Fruit fly (Drosophila melanogaster) Kc167 (cell line): Measurements from ENCODE around the gene CG3434.

Experiments used
- Myc ChIP-seq: fragments of >200 bp; optimal IDR thresholded peaks from 2 replicates; lab custom pipeline; 2017; ENCODE audit warnings: missing external identifiers
- Sin3A ChIP-seq: fragments of >200 bp; optimal IDR thresholded peaks from 2 replicates; lab custom pipeline; 2018; ENCODE audit warnings: missing external identifiers
- h ChIP-seq: fragments of >200 bp; optimal IDR thresholded peaks from 3 replicates; lab custom pipeline; 2018; ENCODE audit warnings: missing external identifiers
- insv ChIP-seq: fragments of >200 bp; optimal IDR thresholded peaks from 3 replicates; lab custom pipeline; 2018; ENCODE audit warnings: missing external identifiers
- psq ChIP-seq: fragments of >200 bp; optimal IDR thresholded peaks from 2 replicates; lab custom pipeline; 2017; ENCODE audit warnings: missing external identifiers
- ttk ChIP-seq: sonication (Bioruptor generic); optimal IDR thresholded peaks from 2 replicates; lab custom pipeline; 2017; ENCODE audit warnings: missing external identifiers

The CG3434 gene

DNA sequence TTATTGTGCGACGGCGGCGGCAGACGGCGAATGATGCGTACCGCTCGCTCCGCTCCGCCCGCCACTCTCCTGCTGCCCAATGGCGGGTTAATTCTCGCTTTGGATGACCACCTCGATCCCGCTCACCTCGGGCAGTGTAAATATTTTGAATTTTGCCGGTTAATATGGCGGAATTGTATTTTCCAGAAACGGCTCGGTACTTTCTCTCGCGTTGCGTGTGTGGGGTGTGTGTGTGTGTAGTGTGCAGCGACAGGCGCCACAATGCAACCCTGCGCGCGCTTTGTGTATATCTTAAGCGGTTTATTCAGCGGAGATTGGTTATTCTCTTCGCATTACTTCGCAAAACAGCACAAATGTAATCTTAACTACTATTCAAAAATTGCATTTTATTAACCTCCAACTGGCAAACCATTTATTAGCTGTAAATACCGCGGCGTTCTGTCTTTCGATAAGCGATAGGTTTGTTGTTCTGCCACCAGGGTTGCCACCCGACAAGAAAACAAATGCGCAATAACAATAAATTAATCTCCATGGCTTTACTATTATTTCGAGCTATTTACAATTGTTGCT is 4.7 kb downstream of the CG3434 start, which contains the start of the genes phol and CG3552:
Gene phol, minus strand, starts transcription at position 463 of the 570 bp plus-strand sequence.
Gene CG3552, plus strand, starts transcription at position 500 of the 570 bp plus-strand sequence.
- TF ChIP-seq h (lab: Kevin White, UChicago) (no peak), Sin3A (lab: Kevin White, UChicago) (no peak), psq (no peak), insv (lab: Kevin White, UChicago) (no peak), Myc (no peak), ttk (no peak)

DNA sequence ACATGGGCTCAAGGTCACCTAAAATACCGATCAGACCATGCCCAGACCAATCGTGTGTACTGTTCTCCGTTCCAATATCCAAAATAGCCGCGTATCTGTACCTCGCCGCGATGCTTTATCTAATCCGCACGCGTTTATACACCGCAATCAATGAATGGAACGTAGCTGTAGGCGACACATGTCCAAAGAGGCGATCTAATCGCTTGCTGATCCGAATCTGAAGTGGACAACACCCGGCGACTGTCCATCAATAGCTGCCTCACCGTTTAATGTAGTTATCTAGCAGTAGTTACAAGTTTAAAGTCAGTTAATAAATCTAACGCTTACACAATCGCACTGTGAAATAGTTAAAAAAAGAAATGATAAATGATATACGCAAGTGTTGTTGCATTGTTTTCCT is 8.2 kb downstream of the CG3434 start:
- TF ChIP-seq Sin3A (lab: Kevin White, UChicago) (no peak), ttk (no peak), insv (lab: Kevin White, UChicago) (no peak), psq (no peak)

DNA sequence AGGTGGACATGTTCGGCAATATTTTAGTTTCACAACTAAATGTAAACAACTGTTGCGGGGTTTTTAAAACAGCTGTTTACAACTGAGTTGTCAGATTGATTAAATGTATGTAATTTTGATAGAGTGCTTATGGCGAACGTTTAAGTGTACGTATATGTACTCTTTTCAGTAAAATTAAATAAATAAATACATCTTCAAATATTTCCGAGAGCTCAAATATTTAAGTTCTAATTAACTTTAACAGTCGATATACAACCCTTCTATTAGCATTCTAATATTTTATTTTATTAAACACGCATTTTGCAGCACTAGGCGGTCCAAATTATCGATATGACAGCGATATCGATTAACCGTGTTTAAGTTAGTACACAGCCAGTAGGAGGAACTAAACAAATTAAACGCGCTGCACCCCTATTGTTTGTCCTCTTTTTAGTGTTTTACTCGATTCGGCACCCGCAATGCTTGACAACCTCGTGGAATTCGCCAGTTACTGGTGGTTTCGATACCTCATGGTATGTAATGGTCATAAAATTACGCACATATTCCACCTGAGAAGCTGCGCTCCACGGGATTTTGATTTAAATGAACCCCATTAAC is 9.0 kb downstream of the CG3434 start, which contains the start of the genes CG3448 and ghi:
Gene CG3448, minus strand, starts transcription at position 51 of the 597 bp plus-strand sequence.
Gene ghi, plus strand, starts transcription at position 355 of the 597 bp plus-strand sequence.
- TF ChIP-seq Sin3A (lab: Kevin White, UChicago), result no peak

DNA sequence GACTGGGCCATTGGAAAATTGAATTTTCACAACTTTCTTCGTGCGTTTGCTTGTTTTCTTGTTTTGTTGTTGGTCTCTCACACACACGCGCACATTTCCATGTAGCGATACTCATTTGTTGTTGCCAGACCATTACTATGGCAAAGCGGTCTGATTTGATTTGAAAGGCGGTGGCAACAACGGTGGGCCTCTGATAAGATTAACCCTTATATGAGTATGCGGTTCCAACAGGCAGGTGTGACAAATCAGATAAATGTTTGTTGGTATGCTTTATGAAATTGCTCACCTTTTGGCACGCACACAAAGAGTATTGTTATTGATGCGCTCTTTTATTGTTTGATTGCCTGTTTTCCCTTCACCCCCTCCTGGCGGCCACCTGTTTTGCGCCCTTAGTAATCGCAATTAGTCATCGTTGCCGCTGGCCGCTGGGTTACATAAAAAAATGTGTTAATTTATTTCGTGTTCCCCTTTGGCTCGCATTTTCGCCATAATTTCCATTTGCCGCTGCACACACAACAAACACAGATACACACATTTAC is 13.3 kb downstream of the CG3434 start:
- TF ChIP-seq ttk (no peak), Myc (no peak), insv (lab: Kevin White, UChicago) (no peak), Sin3A (lab: Kevin White, UChicago) (no peak), psq (no peak), h (lab: Kevin White, UChicago) (no peak)

DNA sequence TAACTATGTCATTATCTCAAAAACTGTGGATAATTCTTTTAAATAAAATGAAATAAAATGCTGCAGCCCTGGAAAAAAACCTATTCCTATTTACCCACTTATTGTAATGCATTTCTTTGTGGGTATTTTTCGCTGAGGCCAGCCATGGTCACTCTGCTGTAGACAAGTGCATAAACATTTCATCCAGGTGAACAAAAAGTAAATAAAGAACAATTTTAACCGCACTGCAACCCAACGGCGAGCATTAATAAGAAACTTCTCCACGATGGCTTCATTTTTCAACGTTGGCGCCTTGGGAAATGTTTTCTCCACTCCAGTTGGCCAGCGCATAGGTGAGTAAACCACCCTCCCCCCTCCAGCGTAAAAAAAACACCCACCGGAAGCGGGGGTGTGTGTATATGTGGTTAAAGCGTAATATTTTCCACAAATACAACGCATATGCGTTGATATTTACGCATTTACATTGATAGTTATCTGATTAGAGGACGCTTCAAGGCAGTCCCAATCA is 13.8 kb downstream of the CG3434 start, which contains the start of gene CG3529:
Gene CG3529, plus strand, starts transcription at position 134 of the 508 bp plus-strand sequence.
- TF ChIP-seq Sin3A (lab: Kevin White, UChicago) (no peak), h (lab: Kevin White, UChicago) (no peak), psq (no peak)

DNA sequence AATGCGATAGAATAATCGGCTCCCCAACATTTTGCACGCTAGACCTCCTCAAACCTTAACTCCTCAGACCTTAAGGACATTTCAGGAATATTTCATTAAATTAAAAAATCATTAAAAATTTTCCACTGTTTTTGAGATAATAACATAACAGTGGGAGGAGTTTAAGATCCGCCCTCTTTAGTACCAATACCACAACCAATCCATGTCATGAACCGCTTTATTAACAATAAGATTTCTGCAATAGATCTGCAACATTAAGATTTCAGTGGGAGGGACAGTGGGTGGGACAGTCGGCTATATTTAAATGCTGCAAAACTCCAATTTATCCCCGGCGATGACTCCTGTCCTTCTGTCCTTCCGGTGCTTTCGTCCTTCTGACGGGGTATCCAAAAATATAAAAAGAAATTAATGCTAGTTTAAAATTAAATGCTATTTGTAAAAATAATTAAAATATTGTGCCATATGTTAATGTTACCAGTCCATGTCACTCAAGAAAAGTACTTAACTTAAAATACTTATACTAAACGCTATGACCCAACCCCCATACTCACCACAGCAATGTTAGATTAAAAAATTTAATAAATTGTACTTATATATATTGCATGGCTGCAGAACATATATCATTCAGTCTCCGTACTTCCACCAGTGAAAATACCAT is 17.8 kb downstream of the CG3434 start, which contains the start of gene Srg3:
Gene Srg3, plus strand, starts transcription at position 608 of the 658 bp plus-strand sequence.
- TF ChIP-seq ttk, result no peak
- TF ChIP-seq insv (lab: Kevin White, UChicago), result no peak
- TF ChIP-seq psq, result no peak
- TF ChIP-seq Myc, result no peak

DNA sequence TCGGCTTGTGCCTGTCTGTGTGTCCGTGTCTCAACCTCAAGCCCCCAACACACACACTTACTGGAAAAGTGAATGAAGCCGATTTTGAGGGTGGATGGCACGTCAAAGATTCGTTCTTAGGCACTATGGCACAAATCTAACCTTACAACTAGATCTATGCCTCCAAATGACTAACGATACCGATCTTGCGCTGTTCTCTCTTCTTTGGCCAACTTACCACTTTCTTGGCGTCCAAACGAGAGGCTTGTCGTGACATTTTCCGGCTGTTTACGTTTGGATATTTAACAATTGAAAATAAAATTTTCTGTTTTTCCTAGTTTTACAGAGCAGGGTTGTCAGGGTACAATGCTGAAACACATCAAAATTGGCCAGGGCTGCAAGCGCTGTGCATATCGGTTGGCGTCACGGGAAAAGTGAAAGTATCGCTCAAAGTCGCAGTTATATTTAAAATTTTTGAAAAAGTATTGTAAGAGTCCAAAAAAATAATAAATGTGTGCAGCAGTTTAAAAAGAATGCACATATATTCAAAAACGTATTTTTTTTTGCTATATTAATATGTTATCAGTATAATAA is 18.6 kb downstream of the CG3434 start, which contains the start of the genes Bet3 and Nf-YA:
Gene Bet3, minus strand, starts transcription at position 361 of the 573 bp plus-strand sequence.
Gene Nf-YA, minus strand, starts transcription at position 361 of the 573 bp plus-strand sequence.
- TF ChIP-seq ttk (no peak), Myc (no peak), Sin3A (lab: Kevin White, UChicago) (no peak), h (lab: Kevin White, UChicago) (no peak), insv (lab: Kevin White, UChicago) (no peak), psq (no peak)

DNA sequence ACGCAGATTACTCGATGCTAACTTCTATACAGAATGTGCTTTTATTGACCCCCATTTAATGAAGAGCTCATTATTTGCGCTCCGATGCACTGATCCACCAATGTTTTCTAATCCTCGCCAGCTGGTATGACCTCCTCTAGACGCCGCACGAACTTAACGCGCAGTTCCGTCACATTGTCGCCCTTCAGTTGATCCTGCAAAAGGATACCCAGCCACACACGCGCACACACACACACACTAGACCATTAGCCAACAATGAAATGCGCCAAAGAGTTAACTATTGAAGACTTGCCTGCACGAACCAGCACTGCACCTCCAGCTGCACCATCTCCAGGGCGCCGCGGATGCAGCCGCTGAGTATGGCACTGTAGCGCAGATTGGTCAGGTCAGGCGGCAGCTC is 21.7 kb downstream of the CG3434 start:
- TF ChIP-seq Myc (no peak), ttk (no peak), insv (lab: Kevin White, UChicago) (no peak), Sin3A (lab: Kevin White, UChicago) (no peak), h (lab: Kevin White, UChicago) (no peak), psq (no peak)

DNA sequence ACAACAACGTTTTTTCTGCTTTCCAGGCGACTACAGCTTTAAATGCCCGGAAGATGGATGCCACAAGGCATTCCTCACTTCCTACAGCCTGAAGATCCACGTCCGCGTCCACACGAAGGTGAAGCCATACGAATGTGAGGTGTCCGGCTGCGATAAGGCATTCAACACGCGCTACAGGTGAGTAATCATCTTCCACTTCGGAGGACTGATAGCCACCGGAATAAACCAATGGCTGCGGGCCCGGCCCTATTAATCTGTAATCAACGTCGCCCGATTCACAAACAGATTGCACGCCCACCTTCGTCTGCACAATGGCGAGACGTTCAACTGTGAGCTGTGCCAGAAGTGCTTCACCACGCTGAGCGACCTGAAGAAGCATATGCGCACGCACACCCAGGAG is 24.8 kb downstream of the CG3434 start:
- TF ChIP-seq ttk (no peak), h (lab: Kevin White, UChicago) (no peak), Sin3A (lab: Kevin White, UChicago) (no peak), insv (lab: Kevin White, UChicago) (no peak), Myc (no peak), psq (no peak)

DNA sequence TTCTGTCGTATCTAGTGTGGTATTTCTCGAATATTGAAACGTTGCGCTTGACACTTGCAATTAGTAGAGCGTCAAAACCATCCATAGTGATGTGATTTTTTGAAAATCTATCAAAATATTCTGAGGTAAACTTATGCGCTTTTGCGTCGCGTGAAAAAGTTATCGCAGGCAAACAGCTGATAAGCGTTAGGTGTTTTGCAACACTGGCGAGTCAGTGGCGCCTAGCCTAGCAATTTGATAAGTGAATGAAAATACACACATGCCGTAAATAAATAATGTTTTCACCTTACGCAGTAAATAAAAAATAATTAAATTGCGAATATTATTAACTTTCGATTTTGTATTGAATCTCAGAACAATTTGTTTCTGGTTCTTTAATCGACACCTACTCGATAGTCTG is 25.3 kb downstream of the CG3434 start, which contains the start of gene CG42526:
Gene CG42526, minus strand, starts transcription at position 85 of the 400 bp plus-strand sequence.
- no peak for TF ChIP-seq insv (lab: Kevin White, UChicago)
- TF ChIP-seq psq, result no peak

DNA sequence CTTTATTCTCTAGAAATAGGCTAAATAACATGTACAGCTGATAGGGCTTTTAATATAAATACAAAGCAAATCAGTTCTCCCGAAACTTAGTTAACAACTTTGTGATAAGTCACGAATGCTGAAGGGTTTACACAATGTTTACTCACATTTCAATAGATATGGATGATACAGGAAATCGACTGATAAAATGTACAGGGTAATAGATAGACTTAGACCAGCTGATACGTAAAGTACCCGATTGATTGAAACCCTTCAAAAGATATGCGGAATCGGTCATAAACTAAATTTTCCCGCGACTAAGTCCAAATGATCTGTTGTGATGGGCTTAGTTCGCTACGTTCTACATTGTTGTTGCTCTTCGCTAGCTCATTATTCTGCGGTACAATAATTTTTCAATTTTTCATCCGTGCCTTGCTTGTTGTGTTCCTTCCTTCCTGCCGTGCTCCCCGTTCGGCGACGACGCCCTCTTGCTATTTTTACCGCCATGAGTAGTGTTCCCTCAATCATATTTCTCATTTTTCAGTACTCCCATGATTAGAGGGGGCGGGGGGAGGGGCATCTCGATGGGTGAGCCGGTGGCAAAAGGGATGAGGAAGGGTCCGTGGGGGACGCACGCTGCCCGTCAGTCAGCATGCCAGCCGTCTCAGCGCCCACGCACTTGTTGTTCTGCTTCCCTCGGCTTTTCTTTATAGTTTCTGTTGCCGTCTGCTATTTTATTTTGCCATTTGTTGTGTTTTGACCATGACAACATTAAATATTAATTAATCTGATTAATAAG is 27.6 kb downstream of the CG3434 start:
- TF ChIP-seq psq, result no peak
- no peak for TF ChIP-seq Sin3A (lab: Kevin White, UChicago)
- no peak for TF ChIP-seq Myc
- no peak for TF ChIP-seq h (lab: Kevin White, UChicago)
- no peak for TF ChIP-seq insv (lab: Kevin White, UChicago)
- no peak for TF ChIP-seq ttk
